Worm (Caenorhabditis elegans): ENCODE data around the gene C16C8.9.

ce11 chrII:3439842-3440640 lies 23.0 kb downstream of the C16C8.9 start:
- TF ChIP-seq unc-55 (GFP tag; optimal IDR thresholded peaks at IDR 0.05): no peak
- no peak for TF ChIP-seq dmd-4 (tag; optimal IDR thresholded peaks at IDR 0.05)
- no peak for TF ChIP-seq egl-27 (tag; optimal IDR thresholded peaks at IDR 0.05)
- no peak for TF ChIP-seq ztf-11 (tag; optimal IDR thresholded peaks at IDR 0.05)
- TF ChIP-seq lin-39 (tag; optimal IDR thresholded peaks at IDR 0.05): no peak
- no peak for TF ChIP-seq ama-1 (optimal IDR thresholded peaks at IDR 0.05)
- no peak for TF ChIP-seq nhr-25 (tag; optimal IDR thresholded peaks at IDR 0.05)
- no peak for TF ChIP-seq nhr-237 (tag; optimal IDR thresholded peaks at IDR 0.05)
- TF ChIP-seq lsy-2 (tag; optimal IDR thresholded peaks at IDR 0.05): no peak
- TF ChIP-seq fos-1 (tag; optimal IDR thresholded peaks at IDR 0.05): peak; percentile 72
- no peak for TF ChIP-seq ztf-4 (tag; optimal IDR thresholded peaks at IDR 0.05)
- TF ChIP-seq aly-2 (tag; optimal IDR thresholded peaks at IDR 0.05): no peak
- TF ChIP-seq nhr-11 (tag; optimal IDR thresholded peaks at IDR 0.05): no peak
- no peak for TF ChIP-seq nhr-23 (tag; optimal IDR thresholded peaks at IDR 0.05)
